Worm (Caenorhabditis elegans): ENCODE data around the gene F19G12.3.

ce11 chrX:1454385-1454784 is 29.8 kb downstream of the F19G12.3 start:
- TF ChIP-seq lin-35 (GFP tag; optimal IDR thresholded peaks at IDR 0.05) (peak; percentile 74 to 83), snpc-4 (tag; optimal IDR thresholded peaks at IDR 0.05) (peak; percentile 65)

Measured in whole organism, L1 larva.